Fruit fly (Drosophila melanogaster): Measurements from ENCODE around the gene OXA1L.
A peak's percentile ranks its signal among the peaks of the same experiment; 100 is the strongest.

OXA1L gene

dm6 chr3L:10858569-10858968 is 27.7 kb downstream of the OXA1L start (continued):
- TF ChIP-seq CG7556 (GFP tag; optimal IDR thresholded peaks at IDR 0.05) (no peak), Hand (GFP tag; optimal IDR thresholded peaks at IDR 0.05) (no peak), CG8924 (tag; optimal IDR thresholded peaks at IDR 0.05) (peak; percentile 15), Dip3 (GFP tag; optimal IDR thresholded peaks at IDR 0.05) (no peak), CG8359 (GFP tag; optimal IDR thresholded peaks at IDR 0.05; ENCODE audit: borderline replicate concordance) (no peak), CG10979 (tag; optimal IDR thresholded peaks at IDR 0.05) (peak; percentile 7), Med (GFP tag) (no peak), H2.0 (GFP tag; IDR thresholded peaks at IDR 0.05) (no peak), az2 (GFP tag; optimal IDR thresholded peaks at IDR 0.05) (no peak), fu2 (GFP tag; optimal IDR thresholded peaks at IDR 0.05) (no peak), NC2α (GFP tag; optimal IDR thresholded peaks at IDR 0.05) (no peak), CG10565 (GFP tag; optimal IDR thresholded peaks at IDR 0.05) (no peak), HLH54F (GFP tag; optimal IDR thresholded peaks at IDR 0.05) (no peak), ac (GFP tag; optimal IDR thresholded peaks at IDR 0.05) (peak; percentile 76), Gug (GFP tag; IDR thresholded peaks at IDR 0.05) (no peak), CG3726 (GFP tag; IDR thresholded peaks at IDR 0.05) (no peak), mirr (GFP tag; optimal IDR thresholded peaks at IDR 0.05) (no peak), Doc2 (GFP tag; IDR thresholded peaks at IDR 0.05) (no peak), HmgD (GFP tag; optimal IDR thresholded peaks at IDR 0.05) (no peak), CG6254 (GFP tag; optimal IDR thresholded peaks at IDR 0.05) (no peak), CG6854 (GFP tag; optimal IDR thresholded peaks at IDR 0.05) (no peak), odd (GFP tag; optimal IDR thresholded peaks at IDR 0.05) (no peak), CG10543 (GFP tag; optimal IDR thresholded peaks at IDR 0.05) (no peak), CG12299 (tag; optimal IDR thresholded peaks at IDR 0.05) (peak; percentile 15), CG18619 (GFP tag; optimal IDR thresholded peaks at IDR 0.05) (no peak), CG33213 (GFP tag; optimal IDR thresholded peaks at IDR 0.05) (no peak), CG31388 (GFP tag; optimal IDR thresholded peaks at IDR 0.05) (no peak), caup (GFP tag; optimal IDR thresholded peaks at IDR 0.05; ENCODE audit: severe bottlenecking) (no peak), CG10267 (tag; optimal IDR thresholded peaks at IDR 0.05) (no peak), lilli (GFP tag; optimal IDR thresholded peaks at IDR 0.05) (no peak), PHDP (tag; optimal IDR thresholded peaks at IDR 0.05) (no peak), jigr1 (GFP tag; IDR thresholded peaks at IDR 0.05) (no peak), Vsx1 (GFP tag; optimal IDR thresholded peaks at IDR 0.05) (no peak), Dek (tag; optimal IDR thresholded peaks at IDR 0.05) (no peak), CG3407 (GFP tag; optimal IDR thresholded peaks at IDR 0.05) (peak; percentile 32), pan (optimal IDR thresholded peaks at IDR 0.05) (no peak), pan (GFP tag; optimal IDR thresholded peaks at IDR 0.05 in 1 of 2, IDR thresholded peaks at IDR 0.05 in 1 of 2) (no peak), aop (GFP tag; IDR thresholded peaks at IDR 0.05) (no peak), CG15073 (GFP tag; optimal IDR thresholded peaks at IDR 0.05) (no peak), ab (GFP tag; optimal IDR thresholded peaks at IDR 0.05) (no peak), CG11504 (tag; optimal IDR thresholded peaks at IDR 0.05) (peak; percentile 5), tin (GFP tag; optimal IDR thresholded peaks at IDR 0.05) (no peak), CG2678 (tag; optimal IDR thresholded peaks at IDR 0.05) (no peak), gfzf (GFP tag; optimal IDR thresholded peaks at IDR 0.05) (no peak), p53 (GFP tag; optimal IDR thresholded peaks at IDR 0.05) (no peak), crol (GFP tag; IDR thresholded peaks at IDR 0.05) (no peak), Aef1 (GFP tag; IDR thresholded peaks at IDR 0.05) (no peak), CG18764 (GFP tag; optimal IDR thresholded peaks at IDR 0.05) (no peak), tup (GFP tag; optimal IDR thresholded peaks at IDR 0.05) (no peak), hbn (GFP tag; IDR thresholded peaks at IDR 0.05; ENCODE audit: partially characterized antibody) (no peak), Atf6 (GFP tag; IDR thresholded peaks at IDR 0.05) (no peak), CG10462 (GFP tag; optimal IDR thresholded peaks at IDR 0.05) (no peak)
